Worm (Caenorhabditis elegans): ENCODE data around the gene Y58A7A.3.

Gene Y58A7A.3

ce11 chrV:5072082-5072481, 8.6 kb downstream of the Y58A7A.3 start, which contains the start of gene Y58A7A.2:
Y58A7A.2 (minus strand) TSS chrV:5072182.
- no peak for TF ChIP-seq ztf-16 (tag; optimal IDR thresholded peaks at IDR 0.05)
- no peak for TF ChIP-seq unc-3 (GFP tag; conservative IDR thresholded peaks at IDR 0.05)
- no peak for TF ChIP-seq unc-3 (tag; optimal IDR thresholded peaks at IDR 0.05)
- TF ChIP-seq K02D7.2 (tag; optimal IDR thresholded peaks at IDR 0.05): no peak
- no peak for TF ChIP-seq K09A11.1 (tag; optimal IDR thresholded peaks at IDR 0.05; ENCODE audit: insufficient read depth)

ce11 chrV:5069440-5069839, 11.3 kb downstream of the Y58A7A.3 start, which contains the start of gene Y58A7A.1:
Y58A7A.1 (minus strand) TSS chrV:5069540.
- TF ChIP-seq pros-1 (tag; optimal IDR thresholded peaks at IDR 0.05) (no peak), unc-86 (tag; optimal IDR thresholded peaks at IDR 0.05) (no peak), gmeb-2 (tag; optimal IDR thresholded peaks at IDR 0.05) (no peak), sox-4 (tag; optimal IDR thresholded peaks at IDR 0.05) (no peak), ceh-30 (tag; optimal IDR thresholded peaks at IDR 0.05) (no peak), pag-3 (tag; optimal IDR thresholded peaks at IDR 0.05; ENCODE audit: borderline replicate concordance) (no peak), hlh-6 (tag; optimal IDR thresholded peaks at IDR 0.05) (no peak), pqm-1 (tag; optimal IDR thresholded peaks at IDR 0.05) (no peak), ceh-31 (tag; optimal IDR thresholded peaks at IDR 0.05) (no peak)

ce11 chrV:5067390-5067789, 13.3 kb downstream of the Y58A7A.3 start:
- TF ChIP-seq ceh-14 (tag; optimal IDR thresholded peaks at IDR 0.05): no peak
- peak; percentile 57 for TF ChIP-seq elt-2 (tag; optimal IDR thresholded peaks at IDR 0.05)

- no peak for TF ChIP-seq pqm-1 (tag; optimal IDR thresholded peaks at IDR 0.05)
- no peak for TF ChIP-seq unc-55 (GFP tag; optimal IDR thresholded peaks at IDR 0.05)
- peak; percentile 40 for TF ChIP-seq F13H6.1 (tag; optimal IDR thresholded peaks at IDR 0.05)
- no peak for TF ChIP-seq ceh-45 (GFP tag; IDR thresholded peaks at IDR 0.05)
- TF ChIP-seq sox-2 (GFP tag; IDR thresholded peaks at IDR 0.05): no peak
- no peak for TF ChIP-seq fkh-6 (tag; optimal IDR thresholded peaks at IDR 0.05)
- TF ChIP-seq gmeb-2 (tag; optimal IDR thresholded peaks at IDR 0.05): no peak
- peak; percentile 61 for TF ChIP-seq unc-42 (tag; optimal IDR thresholded peaks at IDR 0.05)
- peak; percentile 67 for TF ChIP-seq pros-1 (tag; optimal IDR thresholded peaks at IDR 0.05)
- no peak for TF ChIP-seq sdc-2 (tag; optimal IDR thresholded peaks at IDR 0.05)
- no peak for TF ChIP-seq tbx-7 (tag; optimal IDR thresholded peaks at IDR 0.05)
- TF ChIP-seq pha-4 (tag; optimal IDR thresholded peaks at IDR 0.05): no peak
- peak; percentile 11 for TF ChIP-seq ceh-19 (GFP tag; optimal IDR thresholded peaks at IDR 0.05)
- no peak for TF ChIP-seq ceh-24 (tag; optimal IDR thresholded peaks at IDR 0.05)
- no peak for TF ChIP-seq ceh-48 (tag; optimal IDR thresholded peaks at IDR 0.05)
- TF ChIP-seq unc-3 (GFP tag; conservative IDR thresholded peaks at IDR 0.05): no peak
- no peak for TF ChIP-seq unc-3 (tag; optimal IDR thresholded peaks at IDR 0.05)
- TF ChIP-seq ceh-34 (tag; optimal IDR thresholded peaks at IDR 0.05): peak; percentile 58
- no peak for TF ChIP-seq pha-2 (tag; optimal IDR thresholded peaks at IDR 0.05)
- TF ChIP-seq hlh-8 (tag; optimal IDR thresholded peaks at IDR 0.05): no peak
- no peak for TF ChIP-seq K02D7.2 (tag; optimal IDR thresholded peaks at IDR 0.05)
- peak; percentile 74 for TF ChIP-seq ceh-18 (tag; optimal IDR thresholded peaks at IDR 0.05)
- TF ChIP-seq dve-1 (tag; optimal IDR thresholded peaks at IDR 0.05): no peak
- no peak for TF ChIP-seq lim-6 (tag; optimal IDR thresholded peaks at IDR 0.05)
- no peak for TF ChIP-seq zip-5 (tag; optimal IDR thresholded peaks at IDR 0.05)
- no peak for TF ChIP-seq Y22D7AL.16 (tag; optimal IDR thresholded peaks at IDR 0.05)
- TF ChIP-seq tbx-2 (tag; optimal IDR thresholded peaks at IDR 0.05): peak; percentile 30
- TF ChIP-seq che-1 (tag; optimal IDR thresholded peaks at IDR 0.05): no peak
- TF ChIP-seq ceh-31 (tag; optimal IDR thresholded peaks at IDR 0.05): peak; percentile 79
- TF ChIP-seq nfya-1 (tag; optimal IDR thresholded peaks at IDR 0.05): peak; percentile 57
- TF ChIP-seq ceh-30 (tag; optimal IDR thresholded peaks at IDR 0.05): no peak
- TF ChIP-seq pag-3 (tag; optimal IDR thresholded peaks at IDR 0.05; ENCODE audit: borderline replicate concordance): no peak
- no peak for TF ChIP-seq hlh-6 (tag; optimal IDR thresholded peaks at IDR 0.05)
- TF ChIP-seq rnt-1 (tag; optimal IDR thresholded peaks at IDR 0.05): no peak
- peak; percentile 57 for TF ChIP-seq ceh-14 (tag; optimal IDR thresholded peaks at IDR 0.05)
- no peak for TF ChIP-seq hlh-30 (tag; optimal IDR thresholded peaks at IDR 0.05; ENCODE audit: insufficient read depth)
- no peak for TF ChIP-seq odd-2 (tag; optimal IDR thresholded peaks at IDR 0.05)
- peak; percentile 17 for TF ChIP-seq syd-9 (tag; optimal IDR thresholded peaks at IDR 0.05)
- TF ChIP-seq ets-4 (tag; optimal IDR thresholded peaks at IDR 0.05): no peak
- peak; percentile 4 for TF ChIP-seq sox-4 (tag; optimal IDR thresholded peaks at IDR 0.05)
Measured at ce11 chrV:5064761-5065421, 15.8 kb downstream of the Y58A7A.3 start, which contains the start of gene mlk-1. mlk-1 (minus strand) TSS chrV:5064811.
